Worm (Caenorhabditis elegans) whole organism, mixed stage, embryonic: Measurements from ENCODE around the gene R13A5.7.

Source experiments
- M03D4.4 ChIP-seq: sonication (generic microtip); optimal IDR thresholded peaks from 2 replicates; lab custom pipeline; 2017; ENCODE audit warnings: mild to moderate bottlenecking, missing genetic modification characterization, missing compliant biosample characterization
- bed-3 ChIP-seq: fragments of 200-800 bp; sonication (Bioruptor generic); optimal IDR thresholded peaks from 3 replicates; lab custom pipeline; 2018; ENCODE audit warnings: mild to moderate bottlenecking, missing genetic modification characterization, moderate library complexity, missing compliant biosample characterization
- blmp-1 ChIP-seq: fragments of 150-350 bp; optimal IDR thresholded peaks from 2 replicates; lab custom pipeline; 2014; ENCODE audit warnings: missing biosample characterization, missing genetic modification characterization
- ceh-39 ChIP-seq: fragments of 150-350 bp; optimal IDR thresholded peaks from 2 replicates; lab custom pipeline; 2014; ENCODE audit warnings: missing biosample characterization, missing genetic modification characterization
- ceh-43 ChIP-seq: fragments of 200-800 bp; sonication (Bioruptor generic); optimal IDR thresholded peaks from 2 replicates; lab custom pipeline; 2018; ENCODE audit warnings: mild to moderate bottlenecking, missing genetic modification characterization, moderate library complexity, missing compliant biosample characterization
- ceh-83 ChIP-seq: fragments of 200-800 bp; sonication (Bioruptor generic); optimal IDR thresholded peaks from 2 replicates; lab custom pipeline; 2018; ENCODE audit warnings: mild to moderate bottlenecking, missing genetic modification characterization, missing compliant biosample characterization
- ces-1 ChIP-seq: fragments of 150-350 bp; optimal IDR thresholded peaks from 2 replicates; lab custom pipeline; 2014; ENCODE audit warnings: missing biosample characterization, missing genetic modification reagents, missing genetic modification characterization
- drap-1 ChIP-seq: fragments of 200-800 bp; sonication (Bioruptor generic); optimal IDR thresholded peaks from 3 replicates; lab custom pipeline; 2018; ENCODE audit warnings: mild to moderate bottlenecking, missing genetic modification characterization, missing compliant biosample characterization
- elt-1 ChIP-seq: sonication (generic microtip); optimal IDR thresholded peaks from 2 replicates; lab custom pipeline; 2017; ENCODE audit warnings: missing genetic modification characterization, mild to moderate bottlenecking, missing compliant biosample characterization, antibody characterized with exemption, moderate library complexity, borderline replicate concordance; ENCODE audit not compliant: insufficient read depth
- elt-3 ChIP-seq: fragments of 150-350 bp; optimal IDR thresholded peaks from 2 replicates; lab custom pipeline; 2014; ENCODE audit warnings: missing biosample characterization, missing genetic modification characterization
- flh-1 ChIP-seq: fragments of 200-800 bp; sonication (Bioruptor generic); optimal IDR thresholded peaks from 2 replicates; lab custom pipeline; 2018; ENCODE audit warnings: mild to moderate bottlenecking, missing genetic modification characterization, moderate library complexity, missing compliant biosample characterization
- ham-2 ChIP-seq: fragments of 200-800 bp; sonication (Bioruptor generic); optimal IDR thresholded peaks from 2 replicates; lab custom pipeline; 2018; ENCODE audit warnings: mild to moderate bottlenecking, missing genetic modification characterization, missing compliant biosample characterization
- hlh-1 ChIP-seq: fragments of 150-350 bp; optimal IDR thresholded peaks from 2 replicates; lab custom pipeline; 2014; ENCODE audit warnings: missing biosample characterization, missing genetic modification reagents, missing genetic modification characterization
- lin-13 ChIP-seq: fragments of 150-350 bp; optimal IDR thresholded peaks from 2 replicates; lab custom pipeline; 2014; ENCODE audit warnings: missing biosample characterization, missing genetic modification characterization
- lin-32 ChIP-seq: fragments of 200-800 bp; sonication (Bioruptor generic); optimal IDR thresholded peaks from 2 replicates; lab custom pipeline; 2018; ENCODE audit warnings: mild to moderate bottlenecking, missing genetic modification characterization, missing compliant biosample characterization
- lsy-2 ChIP-seq: fragments of 150-350 bp; optimal IDR thresholded peaks from 2 replicates; lab custom pipeline; 2014; ENCODE audit warnings: missing biosample characterization, missing genetic modification characterization
- mab-5 ChIP-seq: fragments of 150-350 bp; optimal IDR thresholded peaks from 2 replicates; lab custom pipeline; 2014; ENCODE audit warnings: missing biosample characterization, missing genetic modification characterization
- mls-2 ChIP-seq: sonication (generic microtip); optimal IDR thresholded peaks from 2 replicates; lab custom pipeline; 2016; ENCODE audit warnings: mild to moderate bottlenecking, missing genetic modification characterization, moderate library complexity, missing compliant biosample characterization
- nhr-12 ChIP-seq: fragments of 150-350 bp; optimal IDR thresholded peaks from 2 replicates; lab custom pipeline; 2014; ENCODE audit warnings: missing biosample characterization, missing genetic modification characterization
- nhr-2 ChIP-seq: fragments of 150-350 bp; optimal IDR thresholded peaks from 2 replicates; lab custom pipeline; 2014; ENCODE audit warnings: missing biosample characterization, missing genetic modification characterization
- nhr-237 ChIP-seq: fragments of 150-350 bp; optimal IDR thresholded peaks from 2 replicates; lab custom pipeline; 2014; ENCODE audit warnings: missing biosample characterization, missing genetic modification characterization
- nhr-28 ChIP-seq: fragments of 150-350 bp; optimal IDR thresholded peaks from 2 replicates; lab custom pipeline; 2014; ENCODE audit warnings: missing biosample characterization, missing genetic modification characterization
- nhr-76 ChIP-seq: sonication (generic microtip); optimal IDR thresholded peaks from 2 replicates; lab custom pipeline; 2017; ENCODE audit warnings: missing biosample characterization, missing genetic modification characterization
- pha-4 ChIP-seq: fragments of 150-350 bp; optimal IDR thresholded peaks from 2 replicates; lab custom pipeline; 2018; ENCODE audit warnings: missing biosample characterization, missing genetic modification reagents, missing genetic modification characterization
- sem-2 ChIP-seq: fragments of 200-800 bp; sonication (Bioruptor generic); optimal IDR thresholded peaks from 2 replicates; lab custom pipeline; 2018; ENCODE audit warnings: mild to moderate bottlenecking, missing genetic modification characterization, missing compliant biosample characterization
- snpc-4 ChIP-seq: fragments of 150-350 bp; optimal IDR thresholded peaks from 2 replicates; lab custom pipeline; 2014; ENCODE audit warnings: missing biosample characterization, missing genetic modification characterization
- sptf-1 ChIP-seq: sonication (generic microtip); optimal IDR thresholded peaks from 2 replicates; lab custom pipeline; 2017; ENCODE audit warnings: mild to moderate bottlenecking, missing genetic modification characterization, moderate library complexity, missing compliant biosample characterization
- tbx-8 ChIP-seq: fragments of 200-800 bp; sonication (Bioruptor generic); optimal IDR thresholded peaks from 2 replicates; lab custom pipeline; 2018; ENCODE audit warnings: mild to moderate bottlenecking, missing genetic modification characterization, moderate library complexity, missing compliant biosample characterization
- unc-120 ChIP-seq: sonication (generic microtip); optimal IDR thresholded peaks from 2 replicates; lab custom pipeline; 2017; ENCODE audit warnings: missing genetic modification characterization, missing compliant biosample characterization; ENCODE audit not compliant: poor library complexity, severe bottlenecking
- unc-62 ChIP-seq: fragments of 150-350 bp; optimal IDR thresholded peaks from 2 replicates; lab custom pipeline; 2014; ENCODE audit warnings: missing biosample characterization, missing genetic modification reagents, missing genetic modification characterization
- zip-8 ChIP-seq: fragments of 150-350 bp; optimal IDR thresholded peaks from 2 replicates; lab custom pipeline; 2014; ENCODE audit warnings: missing biosample characterization, missing genetic modification characterization
- ztf-11 ChIP-seq: fragments of 150-350 bp; optimal IDR thresholded peaks from 2 replicates; lab custom pipeline; 2014; ENCODE audit warnings: missing biosample characterization, missing genetic modification characterization

R13A5.7 gene

ce11 chrIII:7566098-7566497 lies 3.8 kb downstream of the R13A5.7 start, which contains the start of gene ttr-32:
TSS of gene ttr-32 (plus strand) at chrIII:7566411.
- no peak for TF ChIP-seq nhr-76 (tag; lab: Kevin White, UChicago)
- TF ChIP-seq mls-2 (tag; lab: Kevin White, UChicago): no peak
- TF ChIP-seq unc-120 (tag; lab: Kevin White, UChicago): no peak
- TF ChIP-seq bed-3 (GFP tag; lab: Kevin White, UChicago): no peak
- TF ChIP-seq lsy-2: no peak
- TF ChIP-seq ham-2 (GFP tag; lab: Kevin White, UChicago): no peak
- no peak for TF ChIP-seq lin-13 (tag; lab: Kevin White, UChicago)
- TF ChIP-seq nhr-28 (tag; lab: Kevin White, UChicago): no peak
- no peak for TF ChIP-seq tbx-8 (GFP tag; lab: Kevin White, UChicago)

ce11 chrIII:7565247-7565646 lies 4.7 kb downstream of the R13A5.7 start, which contains the start of gene ttr-8:
TSS of gene ttr-8 (minus strand) at chrIII:7565347.
- TF ChIP-seq hlh-1 (tag; lab: Kevin White, UChicago) (no peak), snpc-4 (tag; lab: Kevin White, UChicago) (no peak), elt-1 (tag; lab: Kevin White, UChicago) (no peak), zip-8 (tag; lab: Kevin White, UChicago) (no peak), M03D4.4 (tag; lab: Kevin White, UChicago) (no peak), pha-4 (tag; lab: Kevin White, UChicago) (no peak), ceh-83 (GFP tag; lab: Kevin White, UChicago) (no peak), ham-2 (GFP tag; lab: Kevin White, UChicago) (no peak)
- TF ChIP-seq, all 35 proteins: peak for 0

DNA sequence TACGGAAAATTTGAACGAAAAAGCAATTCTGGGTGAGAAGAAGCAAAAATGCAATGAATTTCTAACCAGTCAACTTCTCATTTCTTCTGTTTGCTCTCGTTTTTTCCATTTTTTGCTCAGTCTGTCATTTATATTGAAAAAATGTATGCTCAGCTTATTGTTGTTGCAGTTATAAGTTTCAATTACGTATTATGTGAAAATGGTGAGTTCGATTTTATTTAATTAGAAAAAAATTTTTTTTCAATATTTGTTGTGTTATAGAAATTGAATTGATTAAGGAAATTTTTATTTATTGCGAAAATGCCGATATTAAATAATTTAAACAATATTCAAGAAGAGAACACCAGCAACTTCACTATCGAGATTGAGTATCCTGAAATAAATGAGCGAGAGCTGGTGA lies 8.1 kb downstream of the R13A5.7 start, which contains the start of gene lgc-12:
Gene lgc-12 (plus strand): TSS at position 301 of the 400 bp plus-strand sequence.
- TF ChIP-seq bed-3 (GFP tag; lab: Kevin White, UChicago) (no peak), nhr-76 (tag; lab: Kevin White, UChicago) (no peak), lin-32 (GFP tag; lab: Kevin White, UChicago) (no peak), sptf-1 (tag; lab: Kevin White, UChicago) (no peak)

- TF ChIP-seq sptf-1 (tag; lab: Kevin White, UChicago): no peak
- TF ChIP-seq unc-120 (tag; lab: Kevin White, UChicago): peak; percentile 83
- TF ChIP-seq hlh-1 (tag; lab: Kevin White, UChicago): peak; percentile 80
- no peak for TF ChIP-seq drap-1 (GFP tag; lab: Kevin White, UChicago)
- no peak for TF ChIP-seq snpc-4 (tag; lab: Kevin White, UChicago)
- no peak for TF ChIP-seq lin-13 (tag; lab: Kevin White, UChicago)
- TF ChIP-seq ham-2 (GFP tag; lab: Kevin White, UChicago): no peak
- TF ChIP-seq unc-62 (GFP tag; lab: Kevin White, UChicago): peak; percentile 100
- TF ChIP-seq ceh-83 (GFP tag; lab: Kevin White, UChicago): peak; percentile 3
- no peak for TF ChIP-seq ceh-43 (GFP tag; lab: Kevin White, UChicago)
Observed at ce11 chrIII:7559869-7560268, 10.1 kb downstream of the R13A5.7 start.

ce11 chrIII:7558658-7559057 lies 11.3 kb downstream of the R13A5.7 start:
- no peak for TF ChIP-seq bed-3 (GFP tag; lab: Kevin White, UChicago)
- TF ChIP-seq flh-1 (GFP tag; lab: Kevin White, UChicago): no peak
- no peak for TF ChIP-seq ceh-43 (GFP tag; lab: Kevin White, UChicago)
- no peak for TF ChIP-seq hlh-1 (tag; lab: Kevin White, UChicago)
- no peak for TF ChIP-seq ceh-39 (tag; lab: Kevin White, UChicago)
- TF ChIP-seq nhr-2: peak; percentile 67
- peak; percentile 85 for TF ChIP-seq ces-1 (GFP tag; lab: Kevin White, UChicago)
- no peak for TF ChIP-seq nhr-237 (tag; lab: Kevin White, UChicago)
- no peak for TF ChIP-seq elt-3 (tag; lab: Kevin White, UChicago)
- TF ChIP-seq sptf-1 (tag; lab: Kevin White, UChicago): no peak
- TF ChIP-seq snpc-4 (tag; lab: Kevin White, UChicago): no peak
- TF ChIP-seq ztf-11 (tag; lab: Kevin White, UChicago): no peak
- no peak for TF ChIP-seq mab-5 (tag; lab: Kevin White, UChicago)
- no peak for TF ChIP-seq ceh-83 (GFP tag; lab: Kevin White, UChicago)
- TF ChIP-seq M03D4.4 (tag; lab: Kevin White, UChicago): no peak
- TF ChIP-seq lin-32 (GFP tag; lab: Kevin White, UChicago): no peak
- no peak for TF ChIP-seq lin-13 (tag; lab: Kevin White, UChicago)
- no peak for TF ChIP-seq blmp-1
- no peak for TF ChIP-seq ham-2 (GFP tag; lab: Kevin White, UChicago)
- TF ChIP-seq mls-2 (tag; lab: Kevin White, UChicago): peak; percentile 6
- peak; percentile 68 for TF ChIP-seq unc-62 (GFP tag; lab: Kevin White, UChicago)
- TF ChIP-seq elt-1 (tag; lab: Kevin White, UChicago): no peak
- no peak for TF ChIP-seq sem-2
- TF ChIP-seq nhr-12 (tag; lab: Kevin White, UChicago): no peak
- no peak for TF ChIP-seq nhr-76 (tag; lab: Kevin White, UChicago)
- TF ChIP-seq unc-120 (tag; lab: Kevin White, UChicago): no peak
- TF ChIP-seq, all 35 proteins: peak for 4
